Worm (Caenorhabditis elegans): ENCODE results near the gene C32B5.15.
"Not testable (repeated sequence)": the region's sequence is repeated elsewhere in the genome, so short reads cannot be mapped to it uniquely, and the experiment has no call there.

The C32B5.15 gene

ce11 chrII:972850-973249 lies at the start of gene C32B5.15:
C32B5.15 (minus strand) TSS chrII:972950.
- no peak for TF ChIP-seq F13H6.1 (tag; optimal IDR thresholded peaks at IDR 0.05)

ce11 chrII:1006375-1006774 lies 33.6 kb upstream of the C32B5.15 start, which contains the start of gene F45D11.14:
F45D11.14 (minus strand) TSS chrII:1006475.
- TF ChIP-seq ztf-4, nhr-21, F13H6.1 (tag; optimal IDR thresholded peaks at IDR 0.05): not testable (repeated sequence)

DNA sequence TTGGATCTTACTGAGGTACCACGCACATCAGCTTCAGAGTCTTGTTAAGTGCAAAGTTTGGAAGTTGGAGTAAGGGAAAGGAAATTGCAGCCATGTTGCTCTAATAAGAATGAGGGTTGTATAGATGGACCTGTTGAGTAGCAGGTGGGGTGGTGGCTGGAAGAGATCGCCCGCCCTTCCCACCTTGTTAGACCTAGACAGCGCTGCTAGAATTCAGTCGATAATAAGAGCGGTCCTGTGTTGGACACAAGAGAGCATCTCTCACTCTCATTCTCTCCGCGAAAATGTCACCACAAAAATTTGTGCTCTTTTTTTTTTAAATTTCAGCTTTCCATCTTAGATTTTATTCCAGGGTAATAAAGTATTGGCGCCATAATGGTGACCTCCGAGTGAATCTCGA lies 28.6 kb upstream of the C32B5.15 start, which contains the start of the genes fbxb-30 and F45D11.5:
fbxb-30 (minus strand) TSS at position 101 of the 400 bp plus-strand sequence.
F45D11.5 (plus strand) TSS at position 352 of the 400 bp plus-strand sequence.
- TF ChIP-seq sma-9 (GFP tag; optimal IDR thresholded peaks at IDR 0.05) (no peak), sma-9 (tag; optimal IDR thresholded peaks at IDR 0.05) (no peak)

- no peak for TF ChIP-seq ztf-1 (GFP tag; conservative IDR thresholded peaks at IDR 0.05)
- TF ChIP-seq dmd-4 (tag; optimal IDR thresholded peaks at IDR 0.05): no peak
- no peak for TF ChIP-seq ceh-82 (tag; optimal IDR thresholded peaks at IDR 0.05)
- TF ChIP-seq peb-1 (tag; optimal IDR thresholded peaks at IDR 0.05): no peak
- no peak for TF ChIP-seq unc-62 (GFP tag; optimal IDR thresholded peaks at IDR 0.05)
- no peak for TF ChIP-seq zag-1 (tag; optimal IDR thresholded peaks at IDR 0.05)
- TF ChIP-seq nhr-77 (tag; optimal IDR thresholded peaks at IDR 0.05): no peak
- TF ChIP-seq R02D3.7 (tag; optimal IDR thresholded peaks at IDR 0.05): no peak
- no peak for TF ChIP-seq unc-39 (tag; optimal IDR thresholded peaks at IDR 0.05)
Observed at ce11 chrII:999493-999892, 26.7 kb upstream of the C32B5.15 start, which contains the start of gene fbxb-29. fbxb-29 (minus strand) TSS chrII:999593.

- not testable (repeated sequence) for TF ChIP-seq zag-1, aly-2, fos-1 (tag; optimal IDR thresholded peaks at IDR 0.05)
Observed at ce11 chrII:996112-996511, 23.4 kb upstream of the C32B5.15 start, which contains the start of gene F45D11.11. F45D11.11 (minus strand) TSS chrII:996212.

DNA sequence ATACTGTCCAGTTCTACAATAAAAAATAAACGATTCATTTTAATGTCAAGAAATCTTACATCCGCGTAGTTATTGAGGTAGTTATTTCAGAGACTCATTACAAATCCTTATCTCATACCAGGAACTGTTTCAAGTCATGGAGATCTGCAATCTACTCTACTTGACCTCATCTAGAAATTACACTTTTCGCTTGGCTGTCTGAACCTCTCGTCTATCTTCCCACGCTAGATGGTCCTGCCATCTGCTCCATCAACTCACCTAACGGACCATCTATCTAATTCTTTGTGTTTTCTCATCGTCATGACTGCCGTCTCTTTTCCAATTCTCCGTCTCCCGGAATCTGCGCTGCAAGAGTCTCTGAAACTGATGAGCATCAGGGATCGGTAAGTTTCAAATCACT lies 21.5 kb upstream of the C32B5.15 start, which contains the start of gene F45D11.7:
F45D11.7 (plus strand) TSS at position 301 of the 400 bp plus-strand sequence.
- not testable (repeated sequence) for TF ChIP-seq ztf-1 (GFP tag; conservative IDR thresholded peaks at IDR 0.05); lin-13 (GFP tag; optimal IDR thresholded peaks at IDR 0.05); nhr-6 (tag; optimal IDR thresholded peaks at IDR 0.05)

DNA sequence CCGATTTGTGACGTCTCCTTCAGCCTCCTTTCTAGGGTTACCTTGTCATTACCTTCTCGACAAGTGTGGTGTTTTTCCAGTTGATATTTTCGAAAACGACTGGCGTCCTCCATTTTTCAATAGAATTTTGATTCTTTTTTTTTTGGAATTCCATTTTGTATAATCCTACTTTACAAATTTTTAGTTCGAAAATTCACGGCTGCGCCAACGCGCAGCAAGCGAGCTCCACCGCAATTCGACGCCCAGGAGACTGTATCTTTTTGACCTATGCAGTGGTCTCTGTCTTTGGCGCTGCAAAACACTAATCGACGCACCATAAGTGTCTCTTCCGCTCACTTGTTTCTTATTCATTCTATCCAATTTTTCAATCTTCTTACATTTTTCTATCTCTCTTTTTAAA lies 18.6 kb upstream of the C32B5.15 start, which contains the start of gene fbxc-42:
fbxc-42 (plus strand) TSS at position 301 of the 400 bp plus-strand sequence.
- TF ChIP-seq ztf-1 (GFP tag; conservative IDR thresholded peaks at IDR 0.05) (no peak), sem-4 (tag; optimal IDR thresholded peaks at IDR 0.05) (no peak), unc-39 (tag; optimal IDR thresholded peaks at IDR 0.05) (no peak), ceh-16 (tag; optimal IDR thresholded peaks at IDR 0.05) (no peak), ceh-82 (tag; optimal IDR thresholded peaks at IDR 0.05) (no peak), alr-1 (tag; optimal IDR thresholded peaks at IDR 0.05) (no peak), nhr-12 (tag; optimal IDR thresholded peaks at IDR 0.05) (no peak), snpc-4 (tag; optimal IDR thresholded peaks at IDR 0.05) (no peak)

ce11 chrII:988437-988836 lies 15.7 kb upstream of the C32B5.15 start, which contains the start of gene fbxc-39:
fbxc-39 (plus strand) TSS chrII:988737.
- TF ChIP-seq mdl-1 (tag; optimal IDR thresholded peaks at IDR 0.05) (no peak), aly-2 (tag; optimal IDR thresholded peaks at IDR 0.05) (no peak), Y55F3AM.14 (GFP tag; optimal IDR thresholded peaks at IDR 0.05) (no peak), crh-2 (tag; optimal IDR thresholded peaks at IDR 0.05) (no peak), fos-1 (tag; optimal IDR thresholded peaks at IDR 0.05) (no peak), blmp-1 (tag; optimal IDR thresholded peaks at IDR 0.05; ENCODE audit: insufficient read depth) (no peak), gmeb-1 (tag; optimal IDR thresholded peaks at IDR 0.05) (no peak), nhr-25 (tag; optimal IDR thresholded peaks at IDR 0.05) (no peak), ZK546.5 (tag; optimal IDR thresholded peaks at IDR 0.05) (no peak), ztf-4 (tag; optimal IDR thresholded peaks at IDR 0.05) (no peak), mbf-1 (tag; optimal IDR thresholded peaks at IDR 0.05) (no peak), lin-39 (tag; optimal IDR thresholded peaks at IDR 0.05) (no peak), nhr-77 (tag; optimal IDR thresholded peaks at IDR 0.05) (no peak)

Data from whole organism, L2 larva.